Worm (Caenorhabditis elegans): ENCODE measurements around the gene glna-2.
A peak's percentile ranks its signal among the peaks of the same experiment; 100 is the strongest.

The glna-2 gene

DNA sequence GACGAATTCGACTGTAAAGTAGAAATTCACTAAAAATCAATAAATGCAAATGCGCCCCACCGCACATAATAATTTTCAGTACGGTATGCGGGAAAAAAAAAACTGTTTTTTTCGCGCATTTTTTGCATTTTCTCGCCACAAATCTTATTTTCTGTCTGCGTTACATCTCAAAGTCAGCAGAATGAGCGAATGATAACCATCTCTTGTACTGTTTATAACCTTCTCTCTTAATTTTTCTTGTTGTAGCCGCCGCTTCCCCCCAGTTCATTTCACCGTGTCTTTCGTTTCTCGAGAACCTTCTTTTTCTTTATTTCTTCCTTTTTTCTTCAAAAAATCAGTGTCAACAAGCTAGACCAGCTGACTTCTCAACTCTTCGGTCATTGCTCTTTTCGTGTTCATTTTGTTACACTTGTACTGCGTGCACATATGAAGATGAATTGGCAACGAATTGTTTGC is 7.1 kb downstream of the glna-2 start (continued):
- peak; percentile 92 for TF ChIP-seq D2030.7 (GFP tag; IDR thresholded peaks at IDR 0.05)
- TF ChIP-seq T07F8.4 (tag; optimal IDR thresholded peaks at IDR 0.05) = no peak
- TF ChIP-seq efl-1 (GFP tag; optimal IDR thresholded peaks at IDR 0.05) = peak; percentile 97

DNA sequence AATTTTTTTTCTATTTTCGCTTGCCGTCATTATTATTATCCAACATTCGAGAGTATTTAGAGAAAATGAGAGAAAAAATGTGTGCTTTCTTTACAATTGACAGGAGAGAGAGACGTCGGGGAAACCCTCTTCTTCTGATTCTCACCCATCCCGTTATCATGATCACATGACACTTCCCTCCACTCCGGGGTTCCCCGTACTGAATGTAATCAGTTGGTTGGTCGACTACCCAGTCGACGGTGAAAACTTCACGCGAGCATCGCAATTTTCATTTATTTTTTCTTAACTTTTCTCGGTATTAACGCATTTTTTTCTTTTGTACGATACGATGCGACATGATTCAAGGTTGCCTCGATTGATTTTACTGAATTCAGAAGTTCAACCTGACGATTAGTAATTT is 7.7 kb downstream of the glna-2 start:
- TF ChIP-seq K11D2.4 (GFP tag; IDR thresholded peaks at IDR 0.05) (0 out of 2 replicates have a peak, but pooled peaks have one; percentile 36), let-526 (GFP tag; IDR thresholded peaks at IDR 0.05) (no peak), dox-1 (GFP tag; IDR thresholded peaks at IDR 0.05) (peak; percentile 37; the same call in 1 of the 2 replicates), chd-7 (tag; optimal IDR thresholded peaks at IDR 0.05) (peak; percentile 51), ztf-3 (GFP tag; optimal IDR thresholded peaks at IDR 0.05) (no peak), C06A6.2 (GFP tag; conservative IDR thresholded peaks at IDR 0.05) (0 out of 2 replicates have a peak, but pooled peaks have one; percentile 23), zfh-2 (GFP tag; conservative IDR thresholded peaks at IDR 0.05) (no peak), F10E7.11 (tag; optimal IDR thresholded peaks at IDR 0.05) (no peak), unc-62 (GFP tag; optimal IDR thresholded peaks at IDR 0.05) (peak; percentile 60), lag-1 (GFP tag; IDR thresholded peaks at IDR 0.05) (no peak), F33H1.4 (GFP tag; IDR thresholded peaks at IDR 0.05) (peak; percentile 11; the same call in 1 of the 2 replicates), pbrm-1 (GFP tag; IDR thresholded peaks at IDR 0.05) (peak; percentile 46; the same call in 1 of the 2 replicates), nfyb-1 (GFP tag; IDR thresholded peaks at IDR 0.05) (peak; percentile 28; the same call in 1 of the 2 replicates), K12H6.12 (tag; optimal IDR thresholded peaks at IDR 0.05) (no peak), egl-44 (GFP tag; IDR thresholded peaks at IDR 0.05) (peak; percentile 32; the same call in 1 of the 2 replicates), F55B11.4 (tag; optimal IDR thresholded peaks at IDR 0.05; ENCODE audit: borderline replicate concordance, insufficient read depth) (no peak), lsy-27 (tag; optimal IDR thresholded peaks at IDR 0.05; ENCODE audit: borderline replicate concordance, insufficient read depth) (no peak), snpc-4 (GFP tag; optimal IDR thresholded peaks at IDR 0.05) (no peak), snpc-4 (tag; optimal IDR thresholded peaks at IDR 0.05) (no peak), egrh-3 (GFP tag; IDR thresholded peaks at IDR 0.05) (peak; percentile 9; the same call in 1 of the 2 replicates), F23B12.7 (tag; optimal IDR thresholded peaks at IDR 0.05; ENCODE audit: insufficient read depth) (no peak), ztf-22 (GFP tag; optimal IDR thresholded peaks at IDR 0.05) (peak; percentile 78), Y53G8AR.9 (GFP tag; conservative IDR thresholded peaks at IDR 0.05) (peak; percentile 43; the same call in 1 of the 2 replicates), madf-3 (GFP tag; IDR thresholded peaks at IDR 0.05) (0 out of 2 replicates have a peak, but pooled peaks have one; percentile 60), B0035.1 (tag; optimal IDR thresholded peaks at IDR 0.05) (no peak), dpff-1 (tag; optimal IDR thresholded peaks at IDR 0.05) (no peak), cebp-1 (GFP tag; IDR thresholded peaks at IDR 0.05) (no peak), cebp-1 (tag; optimal IDR thresholded peaks at IDR 0.05) (peak; percentile 53), mcd-1 (GFP tag; IDR thresholded peaks at IDR 0.05) (peak; percentile 49), Y79H2A.3 (GFP tag; conservative IDR thresholded peaks at IDR 0.05) (no peak)

ce11 chrII:8016761-8017160 is 8.3 kb downstream of the glna-2 start:
- peak; percentile 76 for TF ChIP-seq C06A6.2 (GFP tag; conservative IDR thresholded peaks at IDR 0.05)
- TF ChIP-seq tbx-9 (tag; optimal IDR thresholded peaks at IDR 0.05; ENCODE audit: borderline replicate concordance) = no peak
- TF ChIP-seq B0035.1 (tag; optimal IDR thresholded peaks at IDR 0.05) = no peak
- TF ChIP-seq rcor-1 (GFP tag; IDR thresholded peaks at IDR 0.05) = peak; percentile 66
- TF ChIP-seq lsy-27 (tag; optimal IDR thresholded peaks at IDR 0.05; ENCODE audit: borderline replicate concordance, insufficient read depth) = no peak
- TF ChIP-seq attf-3 (GFP tag; conservative IDR thresholded peaks at IDR 0.05) = no peak
- TF ChIP-seq fkh-3 (tag; optimal IDR thresholded peaks at IDR 0.05) = no peak
- no peak for TF ChIP-seq ceh-58 (GFP tag; IDR thresholded peaks at IDR 0.05)
- TF ChIP-seq let-526 (GFP tag; IDR thresholded peaks at IDR 0.05) = 0 out of 2 replicates have a peak, but pooled peaks have one; percentile 21
- no peak for TF ChIP-seq ceh-91 (GFP tag; IDR thresholded peaks at IDR 0.05)
- no peak for TF ChIP-seq egrh-3 (GFP tag; IDR thresholded peaks at IDR 0.05)
- TF ChIP-seq egl-18 (GFP tag; IDR thresholded peaks at IDR 0.05) = no peak
- no peak for TF ChIP-seq nfya-1 (tag; optimal IDR thresholded peaks at IDR 0.05; ENCODE audit: borderline replicate concordance, insufficient read depth)
- TF ChIP-seq ztf-18 (tag; optimal IDR thresholded peaks at IDR 0.05) = no peak
- peak in 1 of 2 experiments; percentile 39 for TF ChIP-seq let-607 (tag; optimal IDR thresholded peaks at IDR 0.05)
- TF ChIP-seq hlh-12 (tag; optimal IDR thresholded peaks at IDR 0.05) = no peak
- no peak for TF ChIP-seq madf-3 (GFP tag; IDR thresholded peaks at IDR 0.05)
- 0 out of 2 replicates have a peak, but pooled peaks have one; percentile 60 for TF ChIP-seq lir-1 (GFP tag; conservative IDR thresholded peaks at IDR 0.05)

All from whole organism, young adult.